Fruit fly (Drosophila melanogaster) whole organism, prepupa: Measurements from ENCODE around the gene CG16813.
"Not testable (repeated sequence)": the region's sequence is repeated elsewhere in the genome, so short reads cannot be mapped to it uniquely, and the experiment has no call there.

Experiments
- CG11902 ChIP-seq: fragments of 200-800 bp; sonication (Bioruptor generic); optimal IDR thresholded peaks from 3 replicates; lab custom pipeline; 2016; ENCODE audit warnings: missing biosample characterization, missing genetic modification characterization
- CG7368 ChIP-seq: fragments of 200-800 bp; sonication (Bioruptor generic); optimal IDR thresholded peaks from 3 replicates; lab custom pipeline; 2016; ENCODE audit warnings: missing biosample characterization, missing genetic modification characterization
- CG8119 ChIP-seq: fragments of 200-800 bp; sonication (Bioruptor generic); IDR thresholded peaks from 3 replicates; pipeline ENCODE4 v1.3.6; 2022; ENCODE audit warnings: missing biosample characterization, missing genetic modification characterization
- Gug ChIP-seq: fragments of 200-800 bp; sonication (Bioruptor generic); IDR thresholded peaks from 2 replicates; pipeline ENCODE4 v1.3.6; 2022; ENCODE audit warnings: missing biosample characterization, missing genetic modification characterization
- Hr38 ChIP-seq: sonication (Bioruptor generic); optimal IDR thresholded peaks from 2 replicates; lab custom pipeline; 2016; ENCODE audit warnings: missing biosample characterization, missing genetic modification characterization
- Hr39 ChIP-seq: fragments of 200-800 bp; sonication (Bioruptor generic); optimal IDR thresholded peaks from 2 replicates; lab custom pipeline; 2016; ENCODE audit warnings: missing biosample characterization, missing genetic modification characterization
- Hr4 ChIP-seq: fragments of 200-800 bp; sonication (Bioruptor generic); optimal IDR thresholded peaks from 3 replicates; lab custom pipeline; 2016; ENCODE audit warnings: missing biosample characterization, missing genetic modification characterization
- Lpt ChIP-seq: fragments of 200-800 bp; sonication (Bioruptor generic); optimal IDR thresholded peaks from 3 replicates; lab custom pipeline; 2016; ENCODE audit warnings: missing biosample characterization, missing genetic modification characterization
- ss ChIP-seq, 2 experiments: fragments of 200-800 bp; sonication (Bioruptor generic); optimal IDR thresholded peaks; 2 replicates in 1 of 2; 3 replicates in 1 of 2; lab custom pipeline; 2017 to 2018; ENCODE audit warnings: mild to moderate bottlenecking in 2 of 2, missing biosample characterization in 2 of 2, missing genetic modification characterization in 2 of 2, moderate library complexity in 1 of 2
- topi ChIP-seq: fragments of 200-800 bp; sonication (Bioruptor generic); optimal IDR thresholded peaks from 3 replicates; lab custom pipeline; 2016; ENCODE audit warnings: missing biosample characterization, missing genetic modification characterization

DNA sequence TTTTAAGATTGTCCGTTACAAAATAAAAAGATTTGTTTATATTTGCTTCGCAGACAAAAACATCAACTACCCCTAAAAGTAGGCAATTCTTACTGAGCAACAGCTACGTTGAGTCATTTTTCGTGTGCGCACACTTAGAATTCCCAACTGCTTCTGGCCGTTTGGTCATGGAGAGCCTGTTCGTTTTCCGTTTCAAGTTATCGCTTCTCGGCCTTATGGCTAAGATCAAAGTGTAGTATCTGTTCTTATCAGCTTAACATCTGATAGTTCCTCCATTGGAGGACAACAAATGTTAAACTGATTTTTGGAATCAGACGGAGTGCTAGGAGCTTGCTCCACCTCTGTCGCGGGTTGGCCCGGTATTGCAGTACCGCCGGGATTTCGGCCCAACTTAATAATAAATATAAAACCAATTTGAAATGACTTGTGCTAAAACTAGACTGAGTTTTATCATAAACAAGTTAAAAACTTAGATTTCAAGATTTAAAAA lies 11.6 kb upstream of the CG16813 start:
- TF ChIP-seq Hr38 (GFP tag; lab: Kevin White, UChicago); Hr39 (GFP tag; lab: Kevin White, UChicago); CG7368 (GFP tag; lab: Kevin White, UChicago); Lpt; ss (GFP tag; optimal IDR thresholded peaks at IDR 0.05; lab: Kevin White, UChicago); CG11902; Hr4 (GFP tag; lab: Kevin White, UChicago); Gug (GFP tag; lab: Robert Waterston, UW); CG8119 (GFP tag; lab: Robert Waterston, UW): not testable (repeated sequence)
- TF ChIP-seq topi (GFP tag; lab: Kevin White, UChicago) = peak; percentile 45
